Worm (Caenorhabditis elegans): ENCODE measurements around the gene fipr-20.

fipr-20 gene

DNA sequence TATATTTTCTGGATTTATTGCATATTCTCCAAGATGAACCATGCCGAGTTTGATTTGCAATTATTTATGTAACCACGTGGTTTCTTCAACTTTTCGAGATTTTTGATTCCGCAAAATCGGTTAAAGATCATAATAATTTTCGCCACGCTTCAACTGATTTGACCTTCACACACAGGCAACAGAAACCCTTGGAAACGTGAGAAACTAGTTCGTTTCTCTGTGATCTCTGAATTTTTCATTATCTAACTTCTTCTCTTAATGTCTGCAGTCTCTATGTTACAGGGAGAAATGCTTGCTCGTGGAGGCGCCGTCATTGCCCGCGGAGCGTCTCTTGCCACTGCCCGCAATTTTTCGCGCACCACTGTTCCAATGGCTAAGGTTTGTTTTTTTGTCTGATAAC, 3.2 kb upstream of the fipr-20 start, which contains the start of gene fum-1 (continued):
- TF ChIP-seq F22D6.2 (tag; optimal IDR thresholded peaks at IDR 0.05) = no peak
- no peak for TF ChIP-seq lsl-1 (GFP tag; optimal IDR thresholded peaks at IDR 0.05)
- no peak for TF ChIP-seq akir-1 (GFP tag; optimal IDR thresholded peaks at IDR 0.05)
- no peak for TF ChIP-seq hlh-26 (GFP tag; conservative IDR thresholded peaks at IDR 0.05)
- TF ChIP-seq bed-2 (GFP tag; IDR thresholded peaks at IDR 0.05) = 0 out of 2 replicates have a peak, but pooled peaks have one; percentile 14
- TF ChIP-seq Y67H2A.10 (GFP tag; conservative IDR thresholded peaks at IDR 0.05) = no peak
- no peak for TF ChIP-seq bed-1 (GFP tag; IDR thresholded peaks at IDR 0.05)
- TF ChIP-seq ccch-3 (GFP tag; optimal IDR thresholded peaks at IDR 0.05) = no peak
- peak; percentile 48 for TF ChIP-seq ceh-27 (GFP tag; optimal IDR thresholded peaks at IDR 0.05)
- no peak for TF ChIP-seq ztf-22 (GFP tag; optimal IDR thresholded peaks at IDR 0.05)
- TF ChIP-seq attf-5 (GFP tag; optimal IDR thresholded peaks at IDR 0.05) = peak; percentile 58
- no peak for TF ChIP-seq zim-3 (tag; optimal IDR thresholded peaks at IDR 0.05)
- no peak for TF ChIP-seq rec-8 (tag; optimal IDR thresholded peaks at IDR 0.05)
- no peak for TF ChIP-seq xnd-1 (tag; optimal IDR thresholded peaks at IDR 0.05)
- TF ChIP-seq hlh-12 (tag; optimal IDR thresholded peaks at IDR 0.05) = no peak
- no peak for TF ChIP-seq K12H6.12 (tag; optimal IDR thresholded peaks at IDR 0.05)
- 0 out of 2 replicates have a peak, but pooled peaks have one; percentile 29 for TF ChIP-seq ekl-4 (GFP tag; IDR thresholded peaks at IDR 0.05)
- TF ChIP-seq Y53G8AR.9 (GFP tag; conservative IDR thresholded peaks at IDR 0.05) = no peak
- TF ChIP-seq him-1 (tag; optimal IDR thresholded peaks at IDR 0.05) = no peak
- TF ChIP-seq dpff-1 (tag; optimal IDR thresholded peaks at IDR 0.05) = no peak
- no peak for TF ChIP-seq K11D2.4 (GFP tag; IDR thresholded peaks at IDR 0.05)
- TF ChIP-seq egl-44 (GFP tag; IDR thresholded peaks at IDR 0.05) = no peak
- TF ChIP-seq cebp-1 (GFP tag; IDR thresholded peaks at IDR 0.05) = no peak
- TF ChIP-seq cebp-1 (tag; optimal IDR thresholded peaks at IDR 0.05) = no peak
- peak in 1 of 3 experiments; percentile 37 for TF ChIP-seq lin-35 (GFP tag; optimal IDR thresholded peaks at IDR 0.05)
- no peak for TF ChIP-seq ztf-3 (GFP tag; optimal IDR thresholded peaks at IDR 0.05)
- no peak for TF ChIP-seq cebp-2 (GFP tag; IDR thresholded peaks at IDR 0.05)
- TF ChIP-seq ztf-6 (GFP tag; IDR thresholded peaks at IDR 0.05) = no peak
- no peak for TF ChIP-seq F23B12.7 (tag; optimal IDR thresholded peaks at IDR 0.05; ENCODE audit: insufficient read depth)
- TF ChIP-seq F55B11.4 (tag; optimal IDR thresholded peaks at IDR 0.05; ENCODE audit: borderline replicate concordance, insufficient read depth) = no peak
- TF ChIP-seq ZK185.1 (tag; optimal IDR thresholded peaks at IDR 0.05; ENCODE audit: poor library complexity, severe bottlenecking) = no peak
- TF ChIP-seq D2030.7 (GFP tag; IDR thresholded peaks at IDR 0.05) = no peak
- no peak for TF ChIP-seq ztf-28 (GFP tag; IDR thresholded peaks at IDR 0.05)
- no peak for TF ChIP-seq tbx-9 (tag; optimal IDR thresholded peaks at IDR 0.05; ENCODE audit: borderline replicate concordance)
- TF ChIP-seq rpc-1 (optimal IDR thresholded peaks at IDR 0.05) = no peak
- TF ChIP-seq rpc-1 (tag; optimal IDR thresholded peaks at IDR 0.05) = no peak
- TF ChIP-seq nhr-90 (tag; optimal IDR thresholded peaks at IDR 0.05) = no peak
- peak; percentile 40; the same call in 1 of the 2 replicates for TF ChIP-seq madf-6 (GFP tag; IDR thresholded peaks at IDR 0.05)
- no peak for TF ChIP-seq aptf-2 (GFP tag; conservative IDR thresholded peaks at IDR 0.05)
- no peak for TF ChIP-seq lin-26 (GFP tag; IDR thresholded peaks at IDR 0.05)
- no peak for TF ChIP-seq nhr-179 (tag; optimal IDR thresholded peaks at IDR 0.05)
- no peak for TF ChIP-seq F37B4.10 (GFP tag; IDR thresholded peaks at IDR 0.05)
- no peak for TF ChIP-seq tlf-1 (GFP tag; optimal IDR thresholded peaks at IDR 0.05)
- no peak for TF ChIP-seq F49E8.2 (tag; optimal IDR thresholded peaks at IDR 0.05; ENCODE audit: insufficient read depth)
- TF ChIP-seq hmg-1.2 (GFP tag; IDR thresholded peaks at IDR 0.05) = peak; percentile 76
- no peak for TF ChIP-seq pha-4 (tag; optimal IDR thresholded peaks at IDR 0.05)
- no peak for TF ChIP-seq Y79H2A.3 (GFP tag; conservative IDR thresholded peaks at IDR 0.05)
- TF ChIP-seq F52B5.7 (tag; optimal IDR thresholded peaks at IDR 0.05) = no peak
- no peak for TF ChIP-seq mel-28 (tag; optimal IDR thresholded peaks at IDR 0.05; ENCODE audit: borderline replicate concordance)

All from whole organism, young adult.